Worm (Caenorhabditis elegans) whole organism, L4 larva: ENCODE results near the gene fipr-14.

ENCODE experiments used
- ZK546.5 ChIP-seq, 2 experiments: sonication (generic microtip); optimal IDR thresholded peaks; 2 replicates each; lab custom pipeline; 2017; ENCODE audit warnings: missing biosample characterization in 2 of 2, missing genetic modification characterization in 2 of 2
- arid-1 ChIP-seq: fragments of 200-800 bp; sonication (Bioruptor generic); conservative IDR thresholded peaks from 2 replicates; pipeline ENCODE4 v1.3.6; 2022; ENCODE audit warnings: missing genetic modification reagents, missing genetic modification characterization, missing compliant biosample characterization
- ctbp-1 ChIP-seq: fragments of 200-800 bp; sonication (Bioruptor generic); IDR thresholded peaks from 2 replicates; pipeline ENCODE4 v1.3.6; 2022; ENCODE audit warnings: missing genetic modification reagents, missing genetic modification characterization, missing compliant biosample characterization
- duxl-1 ChIP-seq: sonication (generic microtip); optimal IDR thresholded peaks from 2 replicates; lab custom pipeline; 2016; ENCODE audit warnings: mild to moderate bottlenecking, missing genetic modification characterization, moderate library complexity, missing compliant biosample characterization; ENCODE audit not compliant: poor library complexity
- lin-15B ChIP-seq: fragments of 150-350 bp; sonication (generic microtip); optimal IDR thresholded peaks from 3 replicates; lab custom pipeline; 2014; ENCODE audit warnings: missing biosample characterization, missing genetic modification characterization
- nhr-6 ChIP-seq: fragments of 150-350 bp; optimal IDR thresholded peaks from 2 replicates; lab custom pipeline; 2014; ENCODE audit warnings: missing biosample characterization, missing genetic modification characterization
- nhr-77 ChIP-seq: fragments of 150-350 bp; optimal IDR thresholded peaks from 2 replicates; lab custom pipeline; 2014; ENCODE audit warnings: missing biosample characterization, missing genetic modification characterization
- sdz-12 ChIP-seq: fragments of 200-800 bp; sonication (Bioruptor generic); optimal IDR thresholded peaks from 2 replicates; lab custom pipeline; 2018; ENCODE audit warnings: mild to moderate bottlenecking, missing genetic modification characterization, missing compliant biosample characterization
- snpc-1.2 ChIP-seq: fragments of 200-800 bp; sonication (Bioruptor generic); IDR thresholded peaks from 2 replicates; pipeline ENCODE4 v1.3.6; 2022; ENCODE audit warnings: missing genetic modification reagents, missing genetic modification characterization, missing compliant biosample characterization
- snpc-4 ChIP-seq: fragments of 150-350 bp; optimal IDR thresholded peaks from 2 replicates; lab custom pipeline; 2014; ENCODE audit warnings: missing biosample characterization, missing genetic modification characterization
- tag-97 ChIP-seq: fragments of 200-800 bp; sonication (Bioruptor generic); IDR thresholded peaks from 2 replicates; pipeline ENCODE4 v1.3.6; 2022; ENCODE audit warnings: missing genetic modification characterization, missing compliant biosample characterization
- unc-130 ChIP-seq: sonication (generic microtip); optimal IDR thresholded peaks from 2 replicates; lab custom pipeline; 2016; ENCODE audit warnings: missing genetic modification reagents, missing genetic modification characterization, missing compliant biosample characterization
- unc-62 ChIP-seq, 3 experiments: fragments of 150-350 bp in 1 of 3; sonication (generic microtip); optimal IDR thresholded peaks in 2 of 3; peaks in 1 of 3; 1 replicate in 1 of 3; 2 replicates in 2 of 3; lab custom pipeline; 2014 to 2017; ENCODE audit warnings: missing biosample characterization in 3 of 3, missing genetic modification characterization in 3 of 3, missing genetic modification reagents in 3 of 3, missing genotype in 1 of 3

- no peak for TF ChIP-seq arid-1 (GFP tag; lab: Robert Waterston, UW)
- no peak for TF ChIP-seq unc-62 (GFP tag; optimal IDR thresholded peaks at IDR 0.05 in 1 of 2; lab: Kevin White, UChicago)
- no peak for TF ChIP-seq unc-62 (tag; optimal IDR thresholded peaks at IDR 0.05; lab: Kevin White, UChicago)
- TF ChIP-seq snpc-1.2 = no peak
- no peak for TF ChIP-seq nhr-6 (tag; lab: Kevin White, UChicago)
- TF ChIP-seq unc-130 (GFP tag; lab: Kevin White, UChicago) = no peak
- TF ChIP-seq nhr-77 = no peak
- TF ChIP-seq tag-97 (GFP tag; lab: Robert Waterston, UW) = no peak
- TF ChIP-seq snpc-4 = no peak
- TF ChIP-seq sdz-12 (GFP tag; lab: Kevin White, UChicago) = no peak
- no peak for TF ChIP-seq ZK546.5 (tag; optimal IDR thresholded peaks at IDR 0.05; lab: Kevin White, UChicago)
- no peak for TF ChIP-seq duxl-1 (tag; lab: Kevin White, UChicago)
- no peak for TF ChIP-seq ctbp-1
- TF ChIP-seq lin-15B = no peak
Observed at ce11 chrIV:10902476-10902875, 25.5 kb downstream of the fipr-14 start.
